Worm (Caenorhabditis elegans) whole organism, L3 larva: ENCODE results near the gene Y73F8A.36.

Experiments used
- R02D3.7 ChIP-seq: fragments of 150-350 bp; optimal IDR thresholded peaks from 2 replicates; lab custom pipeline; 2014; ENCODE audit warnings: missing biosample characterization, missing genetic modification characterization
- ZK546.5 ChIP-seq: sonication (generic microtip); optimal IDR thresholded peaks from 2 replicates; lab custom pipeline; 2017; ENCODE audit warnings: missing biosample characterization, missing genetic modification characterization
- aly-2 ChIP-seq: fragments of 150-350 bp; optimal IDR thresholded peaks from 2 replicates; lab custom pipeline; 2014; ENCODE audit warnings: missing biosample characterization, missing genetic modification characterization
- ceh-16 ChIP-seq: sonication (generic microtip); optimal IDR thresholded peaks from 2 replicates; lab custom pipeline; 2017; ENCODE audit warnings: missing biosample characterization, missing genetic modification characterization
- ceh-82 ChIP-seq: fragments of 150-350 bp; optimal IDR thresholded peaks from 2 replicates; lab custom pipeline; 2014; ENCODE audit warnings: missing biosample characterization, missing genetic modification characterization
- ceh-9 ChIP-seq: sonication (generic microtip); optimal IDR thresholded peaks from 2 replicates; lab custom pipeline; 2018; ENCODE audit warnings: missing biosample characterization, missing genetic modification characterization
- daf-12 ChIP-seq: fragments of 150-350 bp; optimal IDR thresholded peaks from 2 replicates; lab custom pipeline; 2014; ENCODE audit warnings: missing biosample characterization, missing genetic modification reagents, missing genetic modification characterization
- egl-27 ChIP-seq: sonication (generic microtip); optimal IDR thresholded peaks from 4 replicates; lab custom pipeline; 2017; ENCODE audit warnings: missing biosample characterization, missing genetic modification reagents, missing genetic modification characterization
- egl-5 ChIP-seq: fragments of 150-350 bp; optimal IDR thresholded peaks from 2 replicates; lab custom pipeline; 2017; ENCODE audit warnings: missing biosample characterization, missing genetic modification reagents, missing genetic modification characterization, inconsistent platforms
- elt-1 ChIP-seq: fragments of 150-350 bp; optimal IDR thresholded peaks from 2 replicates; lab custom pipeline; 2014; ENCODE audit warnings: missing biosample characterization, missing genetic modification characterization
- elt-2 ChIP-seq: sonication (generic microtip); optimal IDR thresholded peaks from 2 replicates; lab custom pipeline; 2016; ENCODE audit warnings: missing genetic modification reagents, mild to moderate bottlenecking, missing genetic modification characterization, missing compliant biosample characterization
- elt-3 ChIP-seq, 3 experiments: fragments of 150-350 bp in 1 of 3; sonication (generic microtip) in 2 of 3; optimal IDR thresholded peaks; 2 replicates in 2 of 3; 4 replicates in 1 of 3; lab custom pipeline; 2014 to 2017; ENCODE audit warnings: missing biosample characterization in 3 of 3, missing genetic modification characterization in 3 of 3
- eor-1 ChIP-seq, 2 experiments: fragments of 150-350 bp; optimal IDR thresholded peaks; 2 replicates each; lab custom pipeline; 2014 to 2018; ENCODE audit warnings: missing biosample characterization in 2 of 2, missing genetic modification characterization in 2 of 2
- fkh-10 ChIP-seq: sonication (generic microtip); optimal IDR thresholded peaks from 2 replicates; lab custom pipeline; 2017; ENCODE audit warnings: missing biosample characterization, missing genetic modification reagents, missing genetic modification characterization
- fkh-2 ChIP-seq: fragments of 150-350 bp; optimal IDR thresholded peaks from 2 replicates; lab custom pipeline; 2014; ENCODE audit warnings: missing biosample characterization, missing genetic modification reagents, missing genetic modification characterization
- hmg-11 ChIP-seq: sonication (generic microtip); optimal IDR thresholded peaks from 2 replicates; lab custom pipeline; 2016; ENCODE audit warnings: missing genetic modification characterization, missing compliant biosample characterization
- lin-15B ChIP-seq: fragments of 150-350 bp; optimal IDR thresholded peaks from 2 replicates; lab custom pipeline; 2014; ENCODE audit warnings: missing biosample characterization, missing genetic modification characterization
- lin-39 ChIP-seq: fragments of 150-350 bp; optimal IDR thresholded peaks from 2 replicates; lab custom pipeline; 2018; ENCODE audit warnings: missing biosample characterization, missing genetic modification reagents, missing genetic modification characterization
- lsy-12 ChIP-seq: sonication (generic microtip); optimal IDR thresholded peaks from 2 replicates; lab custom pipeline; 2016; ENCODE audit warnings: mild to moderate bottlenecking, missing genetic modification characterization, missing compliant biosample characterization
- mdl-1 ChIP-seq: fragments of 150-350 bp; optimal IDR thresholded peaks from 2 replicates; lab custom pipeline; 2014; ENCODE audit warnings: missing biosample characterization, missing genetic modification characterization
- mml-1 ChIP-seq: fragments of 150-350 bp; sonication (generic microtip); optimal IDR thresholded peaks from 3 replicates; lab custom pipeline; 2014; ENCODE audit warnings: missing biosample characterization, missing genetic modification characterization
- nfya-1 ChIP-seq: sonication (generic microtip); optimal IDR thresholded peaks from 2 replicates; lab custom pipeline; 2017; ENCODE audit warnings: missing genetic modification characterization, mild to moderate bottlenecking, missing compliant biosample characterization, antibody characterized with exemption, moderate library complexity; ENCODE audit not compliant: insufficient read depth
- nhr-11 ChIP-seq: fragments of 150-350 bp; optimal IDR thresholded peaks from 2 replicates; lab custom pipeline; 2014; ENCODE audit warnings: missing biosample characterization, missing genetic modification characterization
- nhr-12 ChIP-seq: fragments of 150-350 bp; optimal IDR thresholded peaks from 2 replicates; lab custom pipeline; 2014; ENCODE audit warnings: missing biosample characterization, missing genetic modification characterization
- nhr-23 ChIP-seq: fragments of 150-350 bp; optimal IDR thresholded peaks from 2 replicates; lab custom pipeline; 2014; ENCODE audit warnings: missing biosample characterization, missing genetic modification reagents, missing genetic modification characterization
- nhr-237 ChIP-seq: fragments of 150-350 bp; optimal IDR thresholded peaks from 2 replicates; lab custom pipeline; 2014; ENCODE audit warnings: missing biosample characterization, missing genetic modification characterization
- nhr-25 ChIP-seq: sonication (generic microtip); optimal IDR thresholded peaks from 2 replicates; lab custom pipeline; 2017; ENCODE audit warnings: missing biosample characterization, missing genetic modification characterization
- nhr-28 ChIP-seq: fragments of 150-350 bp; optimal IDR thresholded peaks from 2 replicates; lab custom pipeline; 2014; ENCODE audit warnings: missing biosample characterization, missing genetic modification characterization
- nhr-67 ChIP-seq: fragments of 150-350 bp; optimal IDR thresholded peaks from 2 replicates; lab custom pipeline; 2014; ENCODE audit warnings: missing biosample characterization, missing genetic modification characterization
- nhr-76 ChIP-seq: fragments of 150-350 bp; sonication (generic microtip); optimal IDR thresholded peaks from 5 replicates; lab custom pipeline; 2014; ENCODE audit warnings: missing biosample characterization, missing genetic modification characterization
- pqm-1 ChIP-seq: fragments of 150-350 bp; optimal IDR thresholded peaks from 2 replicates; lab custom pipeline; 2017; ENCODE audit warnings: missing biosample characterization, missing genetic modification characterization, inconsistent platforms
- skn-1 ChIP-seq: fragments of 150-350 bp; optimal IDR thresholded peaks from 2 replicates; lab custom pipeline; 2014; ENCODE audit warnings: missing biosample characterization, missing genetic modification characterization
- snpc-4 ChIP-seq: fragments of 150-350 bp; optimal IDR thresholded peaks from 2 replicates; lab custom pipeline; 2014; ENCODE audit warnings: missing biosample characterization, missing genetic modification characterization
- unc-62 ChIP-seq: fragments of 150-350 bp; sonication (generic microtip); optimal IDR thresholded peaks from 4 replicates; lab custom pipeline; 2014; ENCODE audit warnings: missing biosample characterization, missing genetic modification reagents, missing genetic modification characterization
- zag-1 ChIP-seq: fragments of 150-350 bp; optimal IDR thresholded peaks from 2 replicates; lab custom pipeline; 2014; ENCODE audit warnings: missing biosample characterization, missing genetic modification characterization
- ztf-11 ChIP-seq: fragments of 150-350 bp; optimal IDR thresholded peaks from 2 replicates; lab custom pipeline; 2014; ENCODE audit warnings: missing biosample characterization, missing genetic modification characterization

Y73F8A.36 gene

DNA sequence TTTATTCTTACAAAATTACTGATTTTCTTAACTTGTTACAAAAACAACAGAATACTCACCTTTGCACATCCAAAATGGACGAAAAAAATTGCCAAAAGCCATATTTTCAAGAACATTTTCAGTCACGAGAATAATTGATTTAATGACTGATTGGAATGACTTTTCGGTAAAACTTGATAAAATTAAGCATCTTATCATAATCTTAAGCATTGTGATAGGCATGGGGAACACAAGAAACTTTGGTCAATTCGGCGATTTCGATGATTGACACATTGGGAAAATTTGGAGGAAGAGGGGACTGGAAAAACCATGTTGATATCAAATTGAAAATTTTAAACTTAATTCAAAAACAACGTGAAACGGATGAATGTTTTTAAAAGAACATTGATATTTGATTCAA is 30.3 kb upstream of the Y73F8A.36 start, which contains the start of gene Y40H7A.10:
Gene Y40H7A.10 (minus strand): TSS at position 128 of the 400 bp plus-strand sequence.
- TF ChIP-seq nhr-12 (no peak), nhr-25 (no peak), elt-2 (peak; percentile 70), nhr-28 (tag; lab: Kevin White, UChicago) (no peak), fkh-10 (no peak), nhr-237 (no peak)
- TF ChIP-seq, all 47 proteins: peak for 1

ce11 chrIV:15220253-15220652 is 25.5 kb upstream of the Y73F8A.36 start, which contains the start of gene Y40H7A.11:
Y40H7A.11 (minus strand) TSS chrIV:15220353.
- TF ChIP-seq nhr-11 (no peak), ZK546.5 (tag; lab: Kevin White, UChicago) (no peak), mdl-1 (no peak), nhr-28 (tag; lab: Kevin White, UChicago) (no peak), ceh-16 (tag; lab: Kevin White, UChicago) (no peak), hmg-11 (tag; lab: Kevin White, UChicago) (no peak), lin-15B (tag; lab: Kevin White, UChicago) (no peak)

DNA sequence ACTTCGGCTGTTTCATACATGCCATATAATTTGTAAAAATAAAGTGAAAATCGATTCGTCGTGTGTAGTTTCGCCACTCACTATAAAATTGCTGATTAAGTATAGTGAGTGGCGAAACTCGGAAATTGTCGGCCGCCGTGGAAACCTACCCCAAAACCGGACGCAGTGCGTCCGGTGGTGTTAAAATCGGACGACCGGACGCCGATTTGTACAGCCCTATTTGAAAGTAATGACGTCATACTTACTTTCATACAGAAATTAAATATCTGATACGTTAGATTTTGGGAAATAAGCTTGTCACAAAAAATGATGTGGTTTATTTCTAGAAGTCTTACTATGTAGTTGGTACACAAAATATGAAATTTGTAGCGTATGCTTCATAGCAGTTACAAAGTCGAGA is 11.5 kb upstream of the Y73F8A.36 start:
- TF ChIP-seq eor-1 (tag; optimal IDR thresholded peaks at IDR 0.05; lab: Kevin White, UChicago) (no peak), lin-15B (tag; lab: Kevin White, UChicago) (no peak), elt-3 (tag; optimal IDR thresholded peaks at IDR 0.05; lab: Kevin White, UChicago) (no peak), daf-12 (tag; lab: Kevin White, UChicago) (no peak), snpc-4 (tag; lab: Kevin White, UChicago) (peak; percentile 52), nhr-67 (no peak)

DNA sequence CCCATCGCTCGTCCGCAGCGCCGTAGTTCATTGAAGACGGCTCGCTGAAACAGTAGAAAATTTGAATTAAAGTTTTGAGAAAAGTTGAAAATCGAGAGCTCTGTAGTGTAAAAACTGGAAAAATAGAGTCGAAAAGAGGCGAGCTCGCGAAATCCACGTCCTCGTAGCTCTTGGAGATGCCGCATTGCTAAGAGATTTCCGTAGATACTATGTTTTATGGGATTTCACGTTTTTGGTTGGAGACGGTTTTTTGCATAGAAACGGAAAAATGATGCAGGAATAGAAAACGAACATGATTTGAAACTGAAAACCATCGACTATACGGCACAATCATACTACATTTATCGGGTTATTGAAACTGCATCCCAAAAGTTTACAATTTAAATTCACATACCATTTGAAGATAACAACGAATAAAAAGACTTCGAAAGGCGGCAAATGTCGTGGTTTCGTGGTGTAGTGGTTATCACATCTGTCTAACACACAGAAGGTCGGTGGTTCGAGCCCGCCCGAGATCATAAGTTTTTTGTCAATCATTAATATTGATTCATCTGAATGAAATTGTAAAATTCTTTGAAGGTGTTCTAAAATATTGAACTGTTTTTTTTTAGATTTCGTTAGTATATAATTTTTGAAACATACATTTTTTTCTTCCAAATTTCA is 10.7 kb upstream of the Y73F8A.36 start, which contains the start of gene pkd-2:
Gene pkd-2 (minus strand): TSS at position 51 of the 663 bp plus-strand sequence.
- TF ChIP-seq elt-2 (peak; percentile 23), egl-27 (tag; lab: Kevin White, UChicago) (no peak), nhr-67 (no peak), ceh-82 (tag; lab: Kevin White, UChicago) (no peak), pqm-1 (tag; lab: Kevin White, UChicago) (peak; percentile 6), snpc-4 (tag; lab: Kevin White, UChicago) (peak; percentile 79)

- no peak for TF ChIP-seq nhr-67
- TF ChIP-seq fkh-10, result peak; percentile 6
- no peak for TF ChIP-seq mdl-1
These were observed 9.9 kb upstream of the Y73F8A.36 start, which contains the start of gene lgc-52 for ce11 chrIV:15235856-15236255. lgc-52 (plus strand) TSS chrIV:15236123.

DNA sequence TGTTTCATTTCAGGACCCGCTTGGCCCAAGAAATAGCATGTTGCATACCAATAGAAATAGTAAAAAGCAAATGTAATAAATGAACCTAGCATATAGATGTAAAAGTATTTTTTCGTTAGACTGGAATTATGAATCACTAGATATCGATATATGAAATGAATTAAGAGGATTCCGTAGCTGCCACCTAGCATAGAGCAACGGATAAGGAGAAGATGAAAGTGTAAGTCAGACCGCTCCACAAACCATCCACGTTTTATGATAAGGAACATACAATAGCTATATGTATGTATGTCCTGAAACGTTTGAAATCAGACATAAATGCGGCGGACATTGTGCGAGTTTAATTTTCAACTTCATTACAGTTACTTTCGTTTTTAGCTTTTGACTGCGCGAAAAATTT is 5.3 kb downstream of the Y73F8A.36 start:
- TF ChIP-seq R02D3.7 (tag; lab: Kevin White, UChicago) (no peak), lin-15B (tag; lab: Kevin White, UChicago) (no peak), nhr-67 (no peak), ZK546.5 (tag; lab: Kevin White, UChicago) (no peak)

- TF ChIP-seq nhr-25 (no peak), zag-1 (tag; lab: Kevin White, UChicago) (no peak), lin-39 (tag; lab: Kevin White, UChicago) (no peak), nhr-12 (no peak), mdl-1 (no peak), ceh-82 (tag; lab: Kevin White, UChicago) (no peak), daf-12 (tag; lab: Kevin White, UChicago) (no peak), nhr-28 (tag; lab: Kevin White, UChicago) (no peak), nhr-76 (tag; lab: Kevin White, UChicago) (no peak), lsy-12 (no peak), nhr-237 (no peak), egl-27 (tag; lab: Kevin White, UChicago) (no peak), unc-62 (GFP tag; lab: Kevin White, UChicago) (no peak), elt-2 (no peak)
These were observed 6.4 kb downstream of the Y73F8A.36 start, which contains the start of gene srj-42 for ce11 chrIV:15252157-15252556. srj-42 (minus strand) TSS chrIV:15252257.

DNA sequence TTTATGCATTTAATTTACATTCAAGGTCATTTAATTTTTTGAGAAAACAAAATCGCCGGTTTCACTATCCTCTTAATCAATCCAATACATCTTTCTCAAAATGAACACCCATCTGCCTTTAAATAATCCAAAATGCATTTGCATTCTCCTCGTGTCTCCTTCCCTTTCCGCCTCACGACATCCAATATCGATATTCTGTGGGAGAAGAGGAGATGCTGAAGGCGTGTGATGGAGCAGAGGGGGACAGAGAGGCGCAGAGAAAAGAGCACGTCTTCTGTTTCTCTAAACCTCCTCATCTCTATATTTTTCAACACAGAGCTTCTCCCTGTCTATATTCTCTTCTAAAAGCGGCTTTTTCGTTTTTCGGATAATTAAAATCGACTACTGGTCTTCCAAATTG is 13.8 kb downstream of the Y73F8A.36 start, which contains the start of gene Y73F8A.5:
Gene Y73F8A.5 (plus strand): TSS at position 321 of the 400 bp plus-strand sequence.
- no peak for TF ChIP-seq ceh-9
- no peak for TF ChIP-seq fkh-2 (tag; lab: Kevin White, UChicago)
- no peak for TF ChIP-seq ztf-11 (tag; lab: Kevin White, UChicago)
- no peak for TF ChIP-seq nhr-25
- TF ChIP-seq nhr-23 (tag; lab: Kevin White, UChicago), result no peak
- TF ChIP-seq lin-39 (tag; lab: Kevin White, UChicago), result peak; percentile 49
- TF ChIP-seq R02D3.7 (tag; lab: Kevin White, UChicago), result no peak
- TF ChIP-seq elt-2, result no peak
- TF ChIP-seq ZK546.5 (tag; lab: Kevin White, UChicago), result no peak
- no peak for TF ChIP-seq skn-1 (tag; lab: Kevin White, UChicago)
- TF ChIP-seq aly-2, result no peak
- TF ChIP-seq elt-3 (tag; optimal IDR thresholded peaks at IDR 0.05; lab: Kevin White, UChicago), result no peak
- no peak for TF ChIP-seq elt-1
- no peak for TF ChIP-seq nhr-12
- peak; percentile 25 for TF ChIP-seq fkh-10
- no peak for TF ChIP-seq nhr-11
- peak; percentile 51 for TF ChIP-seq nfya-1 (tag; lab: Kevin White, UChicago)
- no peak for TF ChIP-seq egl-5 (tag; lab: Kevin White, UChicago)
- TF ChIP-seq mml-1 (tag; lab: Kevin White, UChicago), result no peak
- peak; percentile 65 for TF ChIP-seq hmg-11 (tag; lab: Kevin White, UChicago)
